Fruit fly (Drosophila melanogaster): ENCODE data around the gene TwdlG.

DNA sequence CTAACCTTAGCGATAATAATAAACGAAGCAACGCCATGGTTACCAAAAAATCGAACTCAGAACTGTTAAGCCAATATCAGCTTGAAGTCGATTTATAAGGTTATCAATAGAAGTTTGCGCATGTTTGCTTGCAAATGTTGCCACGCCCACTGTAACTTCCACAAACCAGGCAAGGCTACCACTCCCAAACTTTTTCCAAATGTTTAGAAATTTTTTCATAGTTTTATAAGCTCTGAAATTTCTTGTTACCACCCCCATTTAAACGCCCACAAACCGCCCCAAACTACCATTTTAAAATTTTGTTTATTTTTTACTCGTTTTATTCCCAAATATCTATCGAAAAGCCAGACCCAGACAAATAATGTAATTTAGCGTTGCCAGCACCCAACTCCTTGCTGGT is 26.7 kb upstream of the TwdlG start, which contains the start of gene flip:
- TF ChIP-seq psq (optimal IDR thresholded peaks at IDR 0.05) = no peak
- no peak for TF ChIP-seq CG8478 (optimal IDR thresholded peaks at IDR 0.05)
- TF ChIP-seq Dll (optimal IDR thresholded peaks at IDR 0.05) = no peak

Data from whole organism.